Worm (Caenorhabditis elegans): ENCODE results near the gene nas-31.

DNA sequence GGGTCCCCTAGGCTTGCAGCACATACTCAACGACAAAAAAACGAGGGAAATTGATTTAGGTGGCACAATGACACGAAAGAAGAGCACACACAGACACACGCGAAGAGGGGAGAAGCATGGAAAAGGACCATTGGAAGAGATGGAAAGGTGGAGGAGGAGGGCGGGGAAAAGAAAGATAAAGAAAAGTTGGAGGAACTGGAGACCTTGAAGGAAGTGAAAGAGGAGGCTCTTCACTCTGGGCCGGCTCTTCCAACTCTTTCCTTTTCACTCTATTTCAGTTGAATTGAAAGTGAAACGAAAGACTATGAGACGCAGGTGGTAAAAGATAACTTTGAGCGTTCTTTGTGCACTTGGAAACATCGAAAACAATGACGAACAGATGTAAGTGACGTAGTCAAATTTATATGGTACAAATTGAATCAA is 39.8 kb upstream of the nas-31 start:
- TF ChIP-seq fkh-10 (GFP tag; optimal IDR thresholded peaks at IDR 0.05) (peak; percentile 63), skn-1 (tag; optimal IDR thresholded peaks at IDR 0.05) (peak; percentile 37), efl-1 (optimal IDR thresholded peaks at IDR 0.05) (peak; percentile 26 to 49), efl-1 (GFP tag; optimal IDR thresholded peaks at IDR 0.05 in 1 of 2) (peak; percentile 22 to 94), nhr-237 (tag; optimal IDR thresholded peaks at IDR 0.05) (no peak), ztf-4 (tag; optimal IDR thresholded peaks at IDR 0.05) (peak; percentile 61), jun-1 (tag; optimal IDR thresholded peaks at IDR 0.05) (peak; percentile 15), ceh-63 (GFP tag; optimal IDR thresholded peaks at IDR 0.05) (no peak), nhr-28 (tag; optimal IDR thresholded peaks at IDR 0.05) (no peak), ztf-11 (tag; optimal IDR thresholded peaks at IDR 0.05) (peak in 1 of 2 experiments; percentile 18), ceh-90 (tag; optimal IDR thresholded peaks at IDR 0.05) (no peak)

All from whole organism, L1 larva.